Worm (Caenorhabditis elegans): Measurements from ENCODE around the gene C02B8.12.
"Not testable (repeated sequence)": the region's sequence is repeated elsewhere in the genome, so short reads cannot be mapped to it uniquely, and the experiment has no call there.

DNA sequence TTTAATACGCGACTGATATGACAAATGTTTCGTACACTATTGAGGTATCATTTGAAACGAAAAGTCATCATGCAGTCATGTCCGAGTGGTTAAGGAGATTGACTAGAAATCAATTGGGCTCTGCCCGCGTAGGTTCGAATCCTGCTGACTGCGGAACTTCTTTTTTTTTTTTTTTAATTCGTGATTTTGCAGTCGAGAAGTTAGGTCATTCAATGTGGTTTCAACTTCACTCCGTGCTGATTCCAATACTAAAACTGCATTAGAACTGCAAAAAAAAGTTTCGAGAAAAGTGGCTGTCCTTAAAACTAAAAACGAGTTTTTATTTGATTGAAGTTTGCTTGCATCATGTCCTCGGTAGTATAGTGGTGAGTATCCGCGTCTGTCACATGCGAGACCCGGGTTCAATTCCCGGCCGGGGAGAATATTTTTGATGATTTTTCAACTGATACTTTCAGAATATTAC, 31.2 kb upstream of the C02B8.12 start:
- TF ChIP-seq ceh-16, snpc-4, elt-3, nhr-11, mdl-1, ztf-11, skn-1 (tag; optimal IDR thresholded peaks at IDR 0.05): not testable (repeated sequence)
